Worm (Caenorhabditis elegans) whole organism, young adult: ENCODE results near the gene F14F9.4.

Experiments
- B0019.2 ChIP-seq: fragments of 200-800 bp; sonication (Bioruptor generic); conservative IDR thresholded peaks from 2 replicates; pipeline ENCODE4 v1.3.6; 2022; ENCODE audit warnings: missing genetic modification reagents, missing genetic modification characterization, missing compliant biosample characterization
- B0261.1 ChIP-seq: sonication (generic microtip); optimal IDR thresholded peaks from 2 replicates; lab custom pipeline; 2016; ENCODE audit warnings: mild to moderate bottlenecking, missing genetic modification characterization, moderate library complexity, missing compliant biosample characterization
- B0336.3 ChIP-seq: fragments of 200-800 bp; sonication (Bioruptor generic); IDR thresholded peaks from 2 replicates; pipeline ENCODE4 v1.3.6; 2022; ENCODE audit warnings: missing genetic modification characterization, missing compliant biosample characterization
- K12H6.12 ChIP-seq: fragments of 200-800 bp; sonication (Bioruptor generic); optimal IDR thresholded peaks from 2 replicates; lab custom pipeline; 2018; ENCODE audit warnings: mild to moderate bottlenecking, missing genetic modification characterization, missing compliant biosample characterization
- Y95B8A.8 ChIP-seq: fragments of 200-800 bp; sonication (Bioruptor generic); IDR thresholded peaks from 2 replicates; pipeline ENCODE4 v1.3.6; 2022; ENCODE audit warnings: missing genetic modification reagents, missing genetic modification characterization, missing compliant biosample characterization
- aptf-2 ChIP-seq: fragments of 200-800 bp; sonication (Bioruptor generic); conservative IDR thresholded peaks from 2 replicates; pipeline ENCODE4 v1.3.6; 2022; ENCODE audit warnings: missing genetic modification reagents, missing genetic modification characterization, missing compliant biosample characterization
- athp-1 ChIP-seq: sonication (generic microtip); optimal IDR thresholded peaks from 2 replicates; lab custom pipeline; 2017; ENCODE audit warnings: mild to moderate bottlenecking, missing genetic modification characterization, missing compliant biosample characterization
- ceh-27 ChIP-seq: fragments of 200-800 bp; sonication (Bioruptor generic); optimal IDR thresholded peaks from 2 replicates; lab custom pipeline; 2018; ENCODE audit warnings: mild to moderate bottlenecking, missing genetic modification characterization, moderate library complexity, missing compliant biosample characterization
- ceh-58 ChIP-seq: fragments of 200-800 bp; sonication (Bioruptor generic); IDR thresholded peaks from 2 replicates; pipeline ENCODE4 v1.3.6; 2022; ENCODE audit warnings: missing genetic modification characterization, missing compliant biosample characterization
- chd-7 ChIP-seq: sonication (generic microtip); optimal IDR thresholded peaks from 2 replicates; lab custom pipeline; 2016; ENCODE audit warnings: mild to moderate bottlenecking, missing genetic modification characterization, moderate library complexity, missing compliant biosample characterization
- egrh-3 ChIP-seq: fragments of 200-800 bp; sonication (Bioruptor generic); IDR thresholded peaks from 2 replicates; pipeline ENCODE4 v1.3.6; 2022; ENCODE audit warnings: missing genetic modification reagents, missing genetic modification characterization, missing compliant biosample characterization
- ets-4 ChIP-seq: fragments of 200-800 bp; sonication (Bioruptor generic); optimal IDR thresholded peaks from 2 replicates; lab custom pipeline; 2018; ENCODE audit warnings: mild to moderate bottlenecking, missing genetic modification characterization, missing compliant biosample characterization
- gei-17 ChIP-seq: fragments of 200-800 bp; sonication (Bioruptor generic); optimal IDR thresholded peaks from 2 replicates; lab custom pipeline; 2018; ENCODE audit warnings: mild to moderate bottlenecking, missing genetic modification characterization, missing compliant biosample characterization
- him-1 ChIP-seq: sonication (generic microtip); optimal IDR thresholded peaks from 2 replicates; lab custom pipeline; 2016; ENCODE audit warnings: missing genotype, missing genetic modification reagents, missing genetic modification characterization, missing compliant biosample characterization
- lag-1 ChIP-seq: fragments of 200-800 bp; sonication (Bioruptor generic); IDR thresholded peaks from 2 replicates; pipeline ENCODE4 v1.3.6; 2022; ENCODE audit warnings: missing genetic modification reagents, missing genetic modification characterization, missing compliant biosample characterization
- lsl-1 ChIP-seq: fragments of 200-800 bp; sonication (Bioruptor generic); optimal IDR thresholded peaks from 2 replicates; lab custom pipeline; 2018; ENCODE audit warnings: mild to moderate bottlenecking, missing genetic modification characterization, moderate library complexity, missing compliant biosample characterization
- madf-6 ChIP-seq: fragments of 200-800 bp; sonication (Bioruptor generic); IDR thresholded peaks from 2 replicates; pipeline ENCODE4 v1.3.6; 2022; ENCODE audit warnings: missing genetic modification reagents, missing genetic modification characterization, missing compliant biosample characterization
- mes-4 ChIP-seq: sonication (generic microtip); optimal IDR thresholded peaks from 2 replicates; lab custom pipeline; 2016; ENCODE audit warnings: missing genotype, missing genetic modification characterization, missing compliant biosample characterization
- nhr-80 ChIP-seq: sonication (generic microtip); optimal IDR thresholded peaks from 2 replicates; lab custom pipeline; 2016; ENCODE audit warnings: missing genetic modification characterization, missing compliant biosample characterization
- rec-8 ChIP-seq, 2 experiments: sonication (generic microtip); optimal IDR thresholded peaks; 2 replicates each; lab custom pipeline; 2016; ENCODE audit warnings: mild to moderate bottlenecking in 2 of 2, missing genetic modification characterization in 2 of 2, missing genetic modification reagents in 2 of 2, missing genotype in 2 of 2, missing biosample characterization in 1 of 2, missing compliant biosample characterization in 1 of 2, moderate library complexity in 1 of 2
- rpc-1 ChIP-seq, 2 experiments: fragments of 150-350 bp in 1 of 2; sonication (generic microtip) in 1 of 2; optimal IDR thresholded peaks; 2 replicates each; lab custom pipeline; 2014 to 2018; ENCODE audit warnings: missing biosample characterization in 1 of 2, missing genetic modification characterization in 1 of 2, missing genetic modification reagents in 1 of 2, missing genotype in 1 of 2
- snpc-1.1 ChIP-seq: sonication (generic microtip); optimal IDR thresholded peaks from 2 replicates; lab custom pipeline; 2017; ENCODE audit warnings: missing genetic modification characterization, mild to moderate bottlenecking, missing compliant biosample characterization, antibody characterized with exemption, moderate library complexity, missing genotype, missing genetic modification reagents; ENCODE audit not compliant: insufficient read depth
- snpc-1.3 ChIP-seq: sonication (generic microtip); optimal IDR thresholded peaks from 2 replicates; lab custom pipeline; 2017; ENCODE audit warnings: missing genetic modification characterization, mild to moderate bottlenecking, missing compliant biosample characterization, antibody characterized with exemption, moderate library complexity, missing genotype, missing genetic modification reagents; ENCODE audit not compliant: insufficient read depth
- snpc-4 ChIP-seq, 5 experiments: fragments of 150-350 bp in 1 of 5; sonication (generic microtip) in 4 of 5; optimal IDR thresholded peaks; 2 replicates each; lab custom pipeline; 2014 to 2018; ENCODE audit warnings: missing genetic modification characterization in 5 of 5, missing biosample characterization in 3 of 5, antibody characterized with exemption in 2 of 5, mild to moderate bottlenecking in 2 of 5, missing compliant biosample characterization in 2 of 5, missing genotype in 2 of 5, moderate library complexity in 2 of 5, missing genetic modification reagents in 1 of 5
- sptf-2 ChIP-seq: fragments of 200-800 bp; sonication (Bioruptor generic); optimal IDR thresholded peaks from 2 replicates; lab custom pipeline; 2018; ENCODE audit warnings: mild to moderate bottlenecking, missing genetic modification characterization, missing compliant biosample characterization
- zim-3 ChIP-seq: sonication (generic microtip); optimal IDR thresholded peaks from 2 replicates; lab custom pipeline; 2017; ENCODE audit warnings: mild to moderate bottlenecking, missing genetic modification characterization, moderate library complexity, missing compliant biosample characterization
- ztf-26 ChIP-seq: sonication (generic microtip); optimal IDR thresholded peaks from 2 replicates; lab custom pipeline; 2017; ENCODE audit warnings: missing genetic modification characterization, missing compliant biosample characterization

Gene F14F9.4

DNA sequence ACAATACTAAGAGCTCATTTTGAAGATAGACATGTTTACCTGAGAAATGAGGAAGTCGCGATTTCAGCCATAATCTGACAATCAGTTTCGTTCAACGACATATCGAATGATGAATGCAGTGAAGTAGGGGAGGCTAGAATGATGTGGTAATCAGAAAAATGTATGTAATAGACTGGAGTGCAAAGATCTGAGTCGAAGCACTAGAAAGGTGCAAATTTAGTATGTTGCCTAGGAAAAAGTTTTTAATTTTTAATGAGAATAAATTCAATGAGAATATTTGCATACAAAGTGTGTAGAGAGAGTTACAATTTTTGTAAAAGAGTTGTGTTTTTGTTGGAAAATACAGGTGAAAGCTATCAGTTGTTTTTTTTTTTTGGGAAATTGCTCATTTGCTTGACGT, 27.6 kb upstream of the F14F9.4 start, which contains the start of gene srab-2:
Gene srab-2, minus strand, starts transcription at position 101 of the 400 bp plus-strand sequence.
- no peak for TF ChIP-seq K12H6.12 (tag; lab: Kevin White, UChicago)
- TF ChIP-seq, all 124 proteins: peak for 0

DNA sequence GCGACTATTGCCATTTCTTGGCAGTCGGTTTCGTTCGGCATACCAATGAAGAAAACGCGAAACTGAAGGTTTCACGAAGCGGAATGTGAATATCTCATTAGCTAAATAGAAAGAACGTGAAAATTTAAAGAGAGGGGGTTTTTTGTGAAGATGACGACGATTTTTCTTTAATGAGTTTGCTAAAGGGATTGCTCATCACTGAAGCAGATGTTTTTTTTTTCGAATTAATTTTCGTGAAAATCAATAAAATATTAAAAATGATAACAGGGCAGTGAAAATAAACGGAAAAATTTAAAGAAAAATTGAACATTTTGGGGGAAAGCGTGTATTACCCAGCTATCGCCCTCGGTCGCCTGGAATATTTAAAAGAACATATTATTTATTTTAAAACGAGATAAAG, 24.7 kb upstream of the F14F9.4 start, which contains the start of gene srab-3:
Gene srab-3, minus strand, starts transcription at position 101 of the 400 bp plus-strand sequence.
- TF ChIP-seq him-1 (tag; lab: Kevin White, UChicago), result no peak
- no peak for TF ChIP-seq madf-6 (GFP tag; lab: Robert Waterston, UW)
- no peak for TF ChIP-seq B0019.2 (GFP tag; lab: Robert Waterston, UW)
- no peak for TF ChIP-seq sptf-2
- TF ChIP-seq athp-1, result no peak
- TF ChIP-seq Y95B8A.8 (GFP tag; lab: Robert Waterston, UW), result no peak
- no peak for TF ChIP-seq rec-8 (tag; optimal IDR thresholded peaks at IDR 0.05; lab: Kevin White, UChicago)
- TF ChIP-seq chd-7 (tag; lab: Kevin White, UChicago), result no peak
- TF ChIP-seq gei-17 (GFP tag; lab: Kevin White, UChicago), result no peak

DNA sequence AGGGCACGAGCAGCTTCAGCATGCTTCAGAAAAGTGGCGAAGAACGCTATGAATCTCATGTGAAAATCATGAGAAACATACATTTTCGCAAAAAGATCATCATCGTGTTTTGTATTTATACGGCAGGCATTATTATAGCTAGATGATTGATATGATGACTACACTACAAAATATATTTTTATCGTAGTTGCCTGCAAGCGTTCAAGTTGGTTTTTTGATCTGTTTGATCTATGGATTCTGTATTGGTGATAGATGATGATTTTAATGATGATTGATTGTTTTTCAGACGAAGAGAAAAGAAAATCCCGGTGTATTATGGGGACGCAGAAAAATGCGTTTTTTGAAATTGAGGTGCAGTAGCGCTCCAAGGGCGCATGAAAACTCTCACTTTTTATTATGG, 21.9 kb upstream of the F14F9.4 start, which contains the start of gene ugt-63:
Gene ugt-63, minus strand, starts transcription at position 89 of the 400 bp plus-strand sequence.
- TF ChIP-seq rpc-1 (optimal IDR thresholded peaks at IDR 0.05; lab: Kevin White, UChicago), result no peak
- no peak for TF ChIP-seq rpc-1 (tag; optimal IDR thresholded peaks at IDR 0.05; lab: Kevin White, UChicago)
- 0 out of 2 replicates have a peak, but pooled peaks have one; percentile 18 for TF ChIP-seq ceh-58 (GFP tag; lab: Robert Waterston, UW)
- no peak for TF ChIP-seq snpc-4 (GFP tag; optimal IDR thresholded peaks at IDR 0.05; lab: Kevin White, UChicago)
- TF ChIP-seq snpc-4 (tag; optimal IDR thresholded peaks at IDR 0.05; lab: Kevin White, UChicago), result no peak

DNA sequence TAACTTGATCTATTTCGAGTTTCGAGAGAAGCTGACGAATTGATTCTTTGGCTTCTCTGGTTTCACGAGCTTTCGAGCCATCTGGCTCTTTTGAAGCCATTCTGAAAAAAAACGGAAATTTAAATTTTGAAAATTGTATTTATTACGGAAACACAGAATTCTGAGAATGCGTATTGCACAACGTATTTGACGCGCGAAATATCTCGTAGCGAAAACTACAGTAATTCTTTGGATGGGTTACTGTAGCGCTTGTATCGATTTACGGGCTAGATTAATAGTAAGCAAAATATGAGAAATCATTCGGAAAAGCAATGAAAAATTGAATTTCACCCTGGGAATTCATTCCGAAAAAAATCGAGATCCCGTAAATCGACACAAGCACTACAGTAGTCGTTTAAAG, 18.9 kb upstream of the F14F9.4 start, which contains the start of gene C04F5.8:
Gene C04F5.8, minus strand, starts transcription at position 101 of the 400 bp plus-strand sequence.
- no peak for TF ChIP-seq B0261.1 (tag; lab: Kevin White, UChicago)
- TF ChIP-seq lsl-1, result peak; percentile 38
- TF ChIP-seq, all 124 proteins: peak for 1

DNA sequence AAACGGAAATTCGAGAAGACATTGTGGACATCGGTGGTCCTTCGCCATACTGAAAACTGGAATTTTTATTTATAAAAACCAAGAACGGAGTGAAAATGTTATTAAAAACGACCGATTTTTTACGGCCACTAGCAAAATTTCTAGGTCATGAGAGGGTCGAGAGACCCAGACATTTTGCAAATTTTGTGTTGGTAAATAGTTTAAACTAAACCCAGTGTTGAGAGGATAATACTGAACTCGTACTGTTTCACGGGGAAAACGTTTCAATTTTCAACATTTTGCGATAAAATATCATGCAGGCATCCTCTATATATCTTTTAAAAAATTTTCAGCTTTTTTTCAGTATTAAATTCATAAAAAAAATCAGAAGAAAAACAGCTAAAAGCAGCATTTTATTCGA, 13.4 kb upstream of the F14F9.4 start, which contains the start of gene C04F5.9:
Gene C04F5.9, minus strand, starts transcription at position 101 of the 400 bp plus-strand sequence.
- TF ChIP-seq egrh-3 (GFP tag; lab: Robert Waterston, UW) (no peak), ceh-27 (no peak), zim-3 (tag; lab: Kevin White, UChicago) (no peak), B0336.3 (GFP tag; lab: Robert Waterston, UW) (no peak), lag-1 (no peak), aptf-2 (GFP tag; lab: Robert Waterston, UW) (no peak)

DNA sequence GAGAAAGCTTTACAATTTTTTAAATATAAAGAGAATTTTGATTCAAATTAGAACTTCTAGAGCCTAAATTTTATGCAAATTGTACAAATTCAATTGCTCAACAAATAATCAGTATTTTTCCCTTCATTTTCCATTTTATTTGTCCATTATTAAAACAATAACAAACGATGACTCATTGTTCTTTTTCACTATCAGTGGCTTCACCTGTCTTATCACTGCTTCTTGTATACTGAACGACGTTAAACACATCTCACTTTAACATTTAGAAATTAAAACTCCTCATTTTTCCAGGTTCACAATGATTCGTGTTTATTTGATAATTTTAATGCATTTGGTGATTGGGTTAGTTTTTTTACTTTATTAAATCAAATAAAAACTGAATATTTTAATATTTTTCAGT, 12.9 kb upstream of the F14F9.4 start, which contains the start of gene sid-1:
Gene sid-1, plus strand, starts transcription at position 292 of the 400 bp plus-strand sequence.
- TF ChIP-seq ets-4 (GFP tag; lab: Kevin White, UChicago), result no peak
- TF ChIP-seq snpc-1.3 (tag; lab: Kevin White, UChicago), result no peak
- TF ChIP-seq ztf-26, result no peak
- no peak for TF ChIP-seq snpc-1.1 (tag; lab: Kevin White, UChicago)
- TF ChIP-seq ceh-27, result no peak
- no peak for TF ChIP-seq mes-4 (tag; lab: Kevin White, UChicago)
- peak; percentile 24 for TF ChIP-seq nhr-80 (tag; lab: Kevin White, UChicago)
